Fruit fly (Drosophila melanogaster) whole organism, embryonic: ENCODE measurements around the gene Osi6.

Experiments
- Atf3 ChIP-seq: fragments of 200-800 bp; sonication (Bioruptor generic); optimal IDR thresholded peaks from 3 replicates; lab custom pipeline; 2016; ENCODE audit warnings: missing biosample characterization, missing genetic modification characterization
- Blimp-1 ChIP-seq: fragments of 200-800 bp; sonication (Bioruptor generic); optimal IDR thresholded peaks from 3 replicates; lab custom pipeline; 2018; ENCODE audit warnings: missing biosample characterization, missing genetic modification characterization, mild to moderate bottlenecking, moderate library complexity, missing genetic modification reagents
- CG10321 ChIP-seq: fragments of 200-800 bp; sonication (Bioruptor generic); IDR thresholded peaks from 2 replicates; pipeline ENCODE4 v1.3.6; 2022; ENCODE audit warnings: missing biosample characterization, missing genetic modification characterization
- CG11085 ChIP-seq: fragments of 200-800 bp; sonication (Bioruptor generic); IDR thresholded peaks from 2 replicates; pipeline ENCODE4 v1.3.6; 2022; ENCODE audit warnings: missing biosample characterization, missing genetic modification characterization
- CG13123 ChIP-seq: fragments of 200-800 bp; sonication (Bioruptor generic); optimal IDR thresholded peaks from 2 replicates; lab custom pipeline; 2016; ENCODE audit warnings: missing biosample characterization, missing genetic modification characterization
- CG13424 ChIP-seq: fragments of 200-800 bp; sonication (Bioruptor generic); optimal IDR thresholded peaks from 2 replicates; lab custom pipeline; 2019; ENCODE audit warnings: missing biosample characterization, mild to moderate bottlenecking, missing genetic modification characterization, moderate library complexity
- CG13624 ChIP-seq: fragments of 200-800 bp; sonication (Bioruptor generic); optimal IDR thresholded peaks from 2 replicates; lab custom pipeline; 2016; ENCODE audit warnings: missing biosample characterization, missing genetic modification characterization
- CG13775 ChIP-seq: fragments of 200-800 bp; sonication (Bioruptor generic); optimal IDR thresholded peaks from 3 replicates; lab custom pipeline; 2017; ENCODE audit warnings: missing biosample characterization, mild to moderate bottlenecking, missing genetic modification characterization
- CG17361 ChIP-seq: fragments of 200-800 bp; sonication (Bioruptor generic); IDR thresholded peaks from 3 replicates; pipeline ENCODE4 v1.3.6; 2022; ENCODE audit warnings: missing biosample characterization, missing genetic modification characterization
- CG17385 ChIP-seq: fragments of 200-800 bp; sonication (Bioruptor generic); optimal IDR thresholded peaks from 3 replicates; lab custom pipeline; 2018; ENCODE audit warnings: missing biosample characterization, mild to moderate bottlenecking, missing genetic modification characterization
- CG17612 ChIP-seq: fragments of 200-800 bp; sonication (Bioruptor generic); IDR thresholded peaks from 2 replicates; pipeline ENCODE4 v1.3.6; 2022; ENCODE audit warnings: missing biosample characterization, missing genetic modification characterization
- CG18262 ChIP-seq: fragments of 200-800 bp; optimal IDR thresholded peaks from 3 replicates; lab custom pipeline; 2019; ENCODE audit warnings: missing biosample characterization, mild to moderate bottlenecking, missing genetic modification characterization, moderate library complexity
- CG1832 ChIP-seq: fragments of 200-800 bp; sonication (Bioruptor generic); optimal IDR thresholded peaks from 2 replicates; lab custom pipeline; 2017; ENCODE audit warnings: missing biosample characterization, mild to moderate bottlenecking, missing genetic modification characterization, inconsistent platforms
- CG2129 ChIP-seq: fragments of 200-800 bp; sonication (Bioruptor generic); IDR thresholded peaks from 2 replicates; pipeline ENCODE4 v1.3.6; 2022; ENCODE audit warnings: missing biosample characterization, missing genetic modification characterization; ENCODE audit not compliant: partially characterized antibody
- CG31365 ChIP-seq: fragments of 200-800 bp; sonication (Bioruptor generic); optimal IDR thresholded peaks from 2 replicates; lab custom pipeline; 2018; ENCODE audit warnings: missing biosample characterization, mild to moderate bottlenecking, missing genetic modification characterization
- CG3163 ChIP-seq: fragments of 200-800 bp; sonication (Bioruptor generic); optimal IDR thresholded peaks from 3 replicates; lab custom pipeline; 2016; ENCODE audit warnings: missing biosample characterization, missing genetic modification characterization
- CG32532 ChIP-seq: fragments of 200-800 bp; sonication (Bioruptor generic); IDR thresholded peaks from 2 replicates; pipeline ENCODE4 v1.3.6; 2022; ENCODE audit warnings: missing biosample characterization, missing genetic modification characterization
- CG3281 ChIP-seq: fragments of 200-800 bp; sonication (Bioruptor generic); optimal IDR thresholded peaks from 3 replicates; lab custom pipeline; 2017; ENCODE audit warnings: missing biosample characterization, mild to moderate bottlenecking, missing genetic modification characterization
- CG34422 ChIP-seq: fragments of 200-800 bp; sonication (Bioruptor generic); IDR thresholded peaks from 3 replicates; pipeline ENCODE4 v1.3.6; 2022; ENCODE audit warnings: missing biosample characterization, missing genetic modification characterization
- CG42726 ChIP-seq: fragments of 200-800 bp; sonication (Bioruptor generic); IDR thresholded peaks from 2 replicates; pipeline ENCODE4 v1.3.6; 2022; ENCODE audit warnings: missing biosample characterization, missing genetic modification characterization; ENCODE audit not compliant: partially characterized antibody
- CG4360 ChIP-seq: fragments of 200-800 bp; sonication (Bioruptor generic); IDR thresholded peaks from 2 replicates; pipeline ENCODE4 v1.3.6; 2022; ENCODE audit warnings: missing biosample characterization, missing genetic modification characterization
- CG6175 ChIP-seq: fragments of 200-800 bp; sonication (Bioruptor generic); IDR thresholded peaks from 3 replicates; pipeline ENCODE4 v1.3.6; 2022; ENCODE audit warnings: missing biosample characterization, missing genetic modification characterization
- CG6791 ChIP-seq: fragments of 200-800 bp; sonication (Bioruptor generic); IDR thresholded peaks from 3 replicates; pipeline ENCODE4 v1.3.6; 2022; ENCODE audit warnings: missing biosample characterization, missing genetic modification characterization; ENCODE audit not compliant: partially characterized antibody
- CG7786 ChIP-seq: fragments of 200-800 bp; sonication (Bioruptor generic); optimal IDR thresholded peaks from 2 replicates; lab custom pipeline; 2016; ENCODE audit warnings: missing biosample characterization, missing genetic modification characterization
- CG7987 ChIP-seq: fragments of 200-800 bp; sonication (Bioruptor generic); optimal IDR thresholded peaks from 2 replicates; lab custom pipeline; 2018; ENCODE audit warnings: missing biosample characterization, mild to moderate bottlenecking, missing genetic modification characterization, moderate library complexity
- CG9876 ChIP-seq: fragments of 200-800 bp; sonication (Bioruptor generic); optimal IDR thresholded peaks from 2 replicates; lab custom pipeline; 2016; ENCODE audit warnings: missing biosample characterization, missing genetic modification characterization
- Chrac-16 ChIP-seq: fragments of 200-800 bp; sonication (Bioruptor generic); optimal IDR thresholded peaks from 3 replicates; lab custom pipeline; 2016; ENCODE audit warnings: missing biosample characterization, missing genetic modification characterization
- Dip2 ChIP-seq: fragments of 200-800 bp; sonication (Bioruptor generic); IDR thresholded peaks from 2 replicates; pipeline ENCODE4 v1.3.6; 2022; ENCODE audit warnings: missing biosample characterization, missing genetic modification characterization
- Fer2 ChIP-seq: fragments of 200-800 bp; sonication (Bioruptor generic); optimal IDR thresholded peaks from 2 replicates; lab custom pipeline; 2018; ENCODE audit warnings: missing biosample characterization, mild to moderate bottlenecking, missing genetic modification characterization, moderate library complexity
- Fer3 ChIP-seq: fragments of 200-800 bp; sonication (Bioruptor generic); optimal IDR thresholded peaks from 2 replicates; lab custom pipeline; 2018; ENCODE audit warnings: missing biosample characterization, mild to moderate bottlenecking, missing genetic modification characterization, moderate library complexity
- Gug ChIP-seq: fragments of 200-800 bp; sonication (Bioruptor generic); IDR thresholded peaks from 4 replicates; pipeline ENCODE4 v1.3.6; 2022; ENCODE audit warnings: missing biosample characterization, missing genetic modification characterization
- HmgZ ChIP-seq: fragments of 200-800 bp; sonication (Bioruptor generic); optimal IDR thresholded peaks from 2 replicates; lab custom pipeline; 2018; ENCODE audit warnings: missing biosample characterization, mild to moderate bottlenecking, missing genetic modification characterization
- NC2α ChIP-seq: fragments of 200-800 bp; sonication (Bioruptor generic); optimal IDR thresholded peaks from 2 replicates; lab custom pipeline; 2016; ENCODE audit warnings: missing biosample characterization, missing genetic modification characterization
- Pdp1 ChIP-seq, 2 experiments: fragments of 200-800 bp; sonication (Bioruptor generic); optimal IDR thresholded peaks; 3 replicates each; lab custom pipeline; 2016; ENCODE audit warnings: missing biosample characterization in 2 of 2, missing genetic modification characterization in 2 of 2, mild to moderate bottlenecking in 1 of 2, moderate library complexity in 1 of 2
- Ravus ChIP-seq: fragments of 200-800 bp; sonication (Bioruptor generic); IDR thresholded peaks from 2 replicates; pipeline ENCODE4 v1.3.6; 2022; ENCODE audit warnings: missing biosample characterization, missing genetic modification characterization
- Side ChIP-seq: fragments of 200-800 bp; sonication (Bioruptor generic); optimal IDR thresholded peaks from 2 replicates; lab custom pipeline; 2016; ENCODE audit warnings: missing biosample characterization, missing genetic modification characterization
- Ssrp ChIP-seq: fragments of 200-800 bp; sonication (Bioruptor generic); optimal IDR thresholded peaks from 2 replicates; lab custom pipeline; 2018; ENCODE audit warnings: missing biosample characterization, mild to moderate bottlenecking, missing genetic modification characterization, moderate library complexity
- Usf ChIP-seq: fragments of 200-800 bp; sonication (Bioruptor generic); optimal IDR thresholded peaks from 2 replicates; lab custom pipeline; 2017; ENCODE audit warnings: missing genotype, missing biosample characterization, missing genetic modification characterization
- Vsx1 ChIP-seq: fragments of 200-800 bp; sonication (Bioruptor generic); optimal IDR thresholded peaks from 2 replicates; lab custom pipeline; 2017; ENCODE audit warnings: missing biosample characterization, mild to moderate bottlenecking, missing genetic modification characterization, missing genetic modification reagents
- cas ChIP-seq: fragments of 200-800 bp; sonication (Bioruptor generic); IDR thresholded peaks from 2 replicates; pipeline ENCODE4 v1.3.6; 2022; ENCODE audit warnings: missing biosample characterization, missing genetic modification characterization
- esg ChIP-seq: fragments of 200-800 bp; sonication (Bioruptor generic); conservative IDR thresholded peaks from 2 replicates; pipeline ENCODE4 v1.3.6; 2022; ENCODE audit warnings: missing biosample characterization, missing genetic modification characterization
- eve ChIP-seq, 2 experiments: fragments of >200 bp; optimal IDR thresholded peaks; 2 replicates each; lab custom pipeline; 2017; ENCODE audit warnings: missing biosample characterization in 2 of 2, missing genetic modification characterization in 2 of 2
- ftz-f1 ChIP-seq: fragments of 200-800 bp; sonication (Bioruptor generic); optimal IDR thresholded peaks from 2 replicates; lab custom pipeline; 2016; ENCODE audit warnings: missing biosample characterization, missing genetic modification characterization
- gce ChIP-seq: fragments of 200-800 bp; sonication (Bioruptor generic); IDR thresholded peaks from 3 replicates; pipeline ENCODE4 v1.3.6; 2022; ENCODE audit warnings: missing biosample characterization, missing genetic modification characterization
- kay ChIP-seq: fragments of 200-800 bp; sonication (Bioruptor generic); optimal IDR thresholded peaks from 2 replicates; lab custom pipeline; 2016; ENCODE audit warnings: missing biosample characterization, missing genetic modification characterization
- luna ChIP-seq: fragments of 200-800 bp; sonication (Bioruptor generic); optimal IDR thresholded peaks from 2 replicates; lab custom pipeline; 2016; ENCODE audit warnings: missing biosample characterization, missing genetic modification characterization
- pros ChIP-seq: fragments of 200-800 bp; sonication (Bioruptor generic); optimal IDR thresholded peaks from 3 replicates; lab custom pipeline; 2019; ENCODE audit warnings: missing biosample characterization, mild to moderate bottlenecking, missing genetic modification characterization, moderate library complexity
- sima ChIP-seq: fragments of 200-800 bp; sonication (Bioruptor generic); optimal IDR thresholded peaks from 2 replicates; lab custom pipeline; 2016; ENCODE audit warnings: missing biosample characterization, missing genetic modification characterization
- sob ChIP-seq: fragments of 200-800 bp; sonication (Bioruptor generic); IDR thresholded peaks from 2 replicates; pipeline ENCODE4 v1.3.6; 2022; ENCODE audit warnings: missing biosample characterization, missing genetic modification characterization
- sr ChIP-seq: fragments of 200-800 bp; sonication (Bioruptor generic); IDR thresholded peaks from 3 replicates; pipeline ENCODE4 v1.3.6; 2022; ENCODE audit warnings: missing biosample characterization, missing genetic modification characterization
- tll ChIP-seq, 2 experiments: fragments of 200-800 bp in 1 of 2; fragments of >200 bp in 1 of 2; sonication (Bioruptor generic) in 1 of 2; optimal IDR thresholded peaks; 2 replicates each; lab custom pipeline; 2017 to 2019; ENCODE audit warnings: missing biosample characterization in 2 of 2, missing genetic modification characterization in 2 of 2, mild to moderate bottlenecking in 1 of 2, moderate library complexity in 1 of 2
- vfl ChIP-seq: fragments of 200-800 bp; sonication (Bioruptor generic); optimal IDR thresholded peaks from 2 replicates; lab custom pipeline; 2016; ENCODE audit warnings: missing biosample characterization, missing genetic modification characterization

Osi6 gene

DNA sequence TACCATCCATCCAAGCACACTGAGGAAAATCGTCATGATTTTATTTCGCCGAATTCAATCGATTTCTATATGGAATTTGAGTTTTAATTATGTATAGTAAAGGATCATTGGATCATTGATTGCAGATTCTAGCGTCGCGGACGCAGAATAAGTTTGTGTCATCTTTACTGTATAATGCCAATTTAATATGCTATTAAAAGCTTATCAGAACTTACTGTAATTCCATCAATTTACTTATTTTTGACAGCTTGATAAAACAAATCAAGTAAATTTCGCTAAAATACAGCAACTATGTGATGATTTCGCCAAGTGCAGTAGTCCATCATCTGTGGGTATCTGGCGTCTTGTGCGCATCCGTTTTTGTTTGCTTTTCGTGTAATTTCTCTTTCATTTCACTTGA lies 1.4 kb upstream of the Osi6 start (continued):
- TF ChIP-seq CG42726 (GFP tag; lab: Robert Waterston, UW) (no peak), CG13624 (GFP tag; lab: Kevin White, UChicago) (no peak), CG4360 (no peak), CG9876 (GFP tag; lab: Kevin White, UChicago) (no peak), esg (GFP tag; lab: Robert Waterston, UW) (no peak), CG34422 (GFP tag; lab: Robert Waterston, UW) (no peak), CG2129 (GFP tag; lab: Robert Waterston, UW) (no peak), gce (GFP tag; lab: Robert Waterston, UW) (no peak), kay (GFP tag; lab: Kevin White, UChicago) (no peak), CG31365 (tag; lab: Kevin White, UChicago) (no peak), CG3163 (GFP tag; lab: Kevin White, UChicago) (no peak), CG11085 (GFP tag; lab: Robert Waterston, UW) (no peak), CG13123 (no peak), NC2α (GFP tag; lab: Kevin White, UChicago) (no peak), Ravus (GFP tag; lab: Robert Waterston, UW) (no peak), CG17361 (GFP tag; lab: Robert Waterston, UW) (0 out of 3 replicates have a peak, but pooled peaks have one; percentile 31), Pdp1 (GFP tag; optimal IDR thresholded peaks at IDR 0.05; lab: Kevin White, UChicago) (no peak), CG17385 (no peak), pros (GFP tag; lab: Kevin White, UChicago) (no peak), ftz-f1 (GFP tag; lab: Kevin White, UChicago) (no peak), Usf (GFP tag; lab: Kevin White, UChicago) (no peak), Blimp-1 (GFP tag; lab: Kevin White, UChicago) (peak; percentile 6), Side (GFP tag; lab: Kevin White, UChicago) (no peak), CG1832 (no peak), Ssrp (peak; percentile 5), CG10321 (GFP tag; lab: Robert Waterston, UW) (no peak), CG6791 (GFP tag; lab: Robert Waterston, UW) (no peak), luna (GFP tag; lab: Kevin White, UChicago) (no peak), sima (GFP tag; lab: Kevin White, UChicago) (no peak), Atf3 (no peak), Fer2 (no peak), eve (GFP tag; optimal IDR thresholded peaks at IDR 0.05; lab: Kevin White, UChicago) (peak in 1 of 2 experiments; percentile 66), CG6175 (GFP tag; lab: Robert Waterston, UW) (no peak), tll (GFP tag; optimal IDR thresholded peaks at IDR 0.05; lab: Kevin White, UChicago) (no peak), CG7987 (GFP tag; lab: Kevin White, UChicago) (no peak), sob (GFP tag; lab: Robert Waterston, UW) (no peak), Gug (no peak), vfl (no peak), Vsx1 (no peak), CG3281 (GFP tag; lab: Kevin White, UChicago) (no peak), Dip2 (no peak), Fer3 (tag; lab: Kevin White, UChicago) (no peak), HmgZ (tag; lab: Kevin White, UChicago) (no peak), CG17612 (GFP tag; lab: Robert Waterston, UW) (no peak), CG18262 (peak; percentile 19), CG32532 (GFP tag; lab: Robert Waterston, UW) (no peak), CG7786 (GFP tag; lab: Kevin White, UChicago) (no peak), cas (no peak), CG13424 (tag; lab: Kevin White, UChicago) (peak; percentile 20), sr (GFP tag; lab: Robert Waterston, UW) (no peak), Chrac-16 (GFP tag; lab: Kevin White, UChicago) (no peak), CG13775 (no peak)
